Worm (Caenorhabditis elegans) whole organism, mixed stage, embryonic: Measurements from ENCODE around the gene panl-3.
A peak's percentile ranks its signal among the peaks of the same experiment; 100 is the strongest.

ENCODE experiments used
- M03D4.4 ChIP-seq: sonication (generic microtip); optimal IDR thresholded peaks from 2 replicates; lab custom pipeline; 2017; ENCODE audit warnings: mild to moderate bottlenecking, missing genetic modification characterization, missing compliant biosample characterization
- ceh-43 ChIP-seq: fragments of 200-800 bp; sonication (Bioruptor generic); optimal IDR thresholded peaks from 2 replicates; lab custom pipeline; 2018; ENCODE audit warnings: mild to moderate bottlenecking, missing genetic modification characterization, moderate library complexity, missing compliant biosample characterization
- ceh-83 ChIP-seq: fragments of 200-800 bp; sonication (Bioruptor generic); optimal IDR thresholded peaks from 2 replicates; lab custom pipeline; 2018; ENCODE audit warnings: mild to moderate bottlenecking, missing genetic modification characterization, missing compliant biosample characterization
- ces-1 ChIP-seq: fragments of 150-350 bp; optimal IDR thresholded peaks from 2 replicates; lab custom pipeline; 2014; ENCODE audit warnings: missing biosample characterization, missing genetic modification reagents, missing genetic modification characterization
- drap-1 ChIP-seq: fragments of 200-800 bp; sonication (Bioruptor generic); optimal IDR thresholded peaks from 3 replicates; lab custom pipeline; 2018; ENCODE audit warnings: mild to moderate bottlenecking, missing genetic modification characterization, missing compliant biosample characterization
- elt-1 ChIP-seq: sonication (generic microtip); optimal IDR thresholded peaks from 2 replicates; lab custom pipeline; 2017; ENCODE audit warnings: missing genetic modification characterization, mild to moderate bottlenecking, missing compliant biosample characterization, antibody characterized with exemption, moderate library complexity, borderline replicate concordance; ENCODE audit not compliant: insufficient read depth
- elt-3 ChIP-seq: fragments of 150-350 bp; optimal IDR thresholded peaks from 2 replicates; lab custom pipeline; 2014; ENCODE audit warnings: missing biosample characterization, missing genetic modification characterization
- lin-13 ChIP-seq: fragments of 150-350 bp; optimal IDR thresholded peaks from 2 replicates; lab custom pipeline; 2014; ENCODE audit warnings: missing biosample characterization, missing genetic modification characterization
- lin-32 ChIP-seq: fragments of 200-800 bp; sonication (Bioruptor generic); optimal IDR thresholded peaks from 2 replicates; lab custom pipeline; 2018; ENCODE audit warnings: mild to moderate bottlenecking, missing genetic modification characterization, missing compliant biosample characterization
- lsy-2 ChIP-seq: fragments of 150-350 bp; optimal IDR thresholded peaks from 2 replicates; lab custom pipeline; 2014; ENCODE audit warnings: missing biosample characterization, missing genetic modification characterization
- mab-5 ChIP-seq: fragments of 150-350 bp; optimal IDR thresholded peaks from 2 replicates; lab custom pipeline; 2014; ENCODE audit warnings: missing biosample characterization, missing genetic modification characterization
- mep-1 ChIP-seq: fragments of 150-350 bp; optimal IDR thresholded peaks from 2 replicates; lab custom pipeline; 2017; ENCODE audit warnings: missing biosample characterization, missing genetic modification reagents, missing genetic modification characterization, inconsistent platforms
- nhr-12 ChIP-seq: fragments of 150-350 bp; optimal IDR thresholded peaks from 2 replicates; lab custom pipeline; 2014; ENCODE audit warnings: missing biosample characterization, missing genetic modification characterization
- nhr-2 ChIP-seq: fragments of 150-350 bp; optimal IDR thresholded peaks from 2 replicates; lab custom pipeline; 2014; ENCODE audit warnings: missing biosample characterization, missing genetic modification characterization
- nhr-237 ChIP-seq: fragments of 150-350 bp; optimal IDR thresholded peaks from 2 replicates; lab custom pipeline; 2014; ENCODE audit warnings: missing biosample characterization, missing genetic modification characterization
- pha-4 ChIP-seq: fragments of 150-350 bp; optimal IDR thresholded peaks from 2 replicates; lab custom pipeline; 2018; ENCODE audit warnings: missing biosample characterization, missing genetic modification reagents, missing genetic modification characterization
- sem-2 ChIP-seq: fragments of 200-800 bp; sonication (Bioruptor generic); optimal IDR thresholded peaks from 2 replicates; lab custom pipeline; 2018; ENCODE audit warnings: mild to moderate bottlenecking, missing genetic modification characterization, missing compliant biosample characterization
- snpc-4 ChIP-seq: fragments of 150-350 bp; optimal IDR thresholded peaks from 2 replicates; lab custom pipeline; 2014; ENCODE audit warnings: missing biosample characterization, missing genetic modification characterization
- sptf-1 ChIP-seq: sonication (generic microtip); optimal IDR thresholded peaks from 2 replicates; lab custom pipeline; 2017; ENCODE audit warnings: mild to moderate bottlenecking, missing genetic modification characterization, moderate library complexity, missing compliant biosample characterization
- tbx-8 ChIP-seq: fragments of 200-800 bp; sonication (Bioruptor generic); optimal IDR thresholded peaks from 2 replicates; lab custom pipeline; 2018; ENCODE audit warnings: mild to moderate bottlenecking, missing genetic modification characterization, moderate library complexity, missing compliant biosample characterization
- unc-120 ChIP-seq: sonication (generic microtip); optimal IDR thresholded peaks from 2 replicates; lab custom pipeline; 2017; ENCODE audit warnings: missing genetic modification characterization, missing compliant biosample characterization; ENCODE audit not compliant: poor library complexity, severe bottlenecking
- unc-62 ChIP-seq: fragments of 150-350 bp; optimal IDR thresholded peaks from 2 replicates; lab custom pipeline; 2014; ENCODE audit warnings: missing biosample characterization, missing genetic modification reagents, missing genetic modification characterization
- zip-8 ChIP-seq: fragments of 150-350 bp; optimal IDR thresholded peaks from 2 replicates; lab custom pipeline; 2014; ENCODE audit warnings: missing biosample characterization, missing genetic modification characterization
- ztf-11 ChIP-seq: fragments of 150-350 bp; optimal IDR thresholded peaks from 2 replicates; lab custom pipeline; 2014; ENCODE audit warnings: missing biosample characterization, missing genetic modification characterization

panl-3 gene

ce11 chrIII:9862469-9862868 lies 43.6 kb downstream of the panl-3 start:
- TF ChIP-seq elt-1 (tag; lab: Kevin White, UChicago) (no peak), lsy-2 (peak; percentile 69), pha-4 (no peak), unc-62 (GFP tag; lab: Kevin White, UChicago) (no peak)
- TF ChIP-seq, all 35 proteins: peak for 1

- TF ChIP-seq ces-1 (peak; percentile 94), unc-62 (GFP tag; lab: Kevin White, UChicago) (no peak)
- TF ChIP-seq, all 35 proteins: peak for 1
These were observed 48.5 kb downstream of the panl-3 start for ce11 chrIII:9867352-9867751.

- TF ChIP-seq lsy-2 (peak; percentile 48), ceh-83 (GFP tag; lab: Kevin White, UChicago) (peak; percentile 9), mab-5 (tag; lab: Kevin White, UChicago) (peak; percentile 26), tbx-8 (GFP tag; lab: Kevin White, UChicago) (no peak), lin-13 (tag; lab: Kevin White, UChicago) (peak; percentile 6), elt-1 (tag; lab: Kevin White, UChicago) (no peak), lin-32 (GFP tag; lab: Kevin White, UChicago) (no peak), M03D4.4 (tag; lab: Kevin White, UChicago) (no peak), mep-1 (tag; lab: Kevin White, UChicago) (peak; percentile 52), sem-2 (no peak), ztf-11 (tag; lab: Kevin White, UChicago) (no peak), sptf-1 (peak; percentile 25), drap-1 (no peak)
These were observed 49.1 kb downstream of the panl-3 start, which contains the start of gene dhhc-4 for ce11 chrIII:9867780-9868503. TSS of gene dhhc-4 (minus strand) at chrIII:9867792.

ce11 chrIII:9871032-9871431 lies 52.2 kb downstream of the panl-3 start, which contains the start of gene ZK757.1:
TSS of gene ZK757.1 (minus strand) at chrIII:9871132.
- TF ChIP-seq elt-1 (tag; lab: Kevin White, UChicago) (no peak), M03D4.4 (tag; lab: Kevin White, UChicago) (no peak), sptf-1 (no peak), nhr-12 (tag; lab: Kevin White, UChicago) (no peak), ces-1 (no peak), pha-4 (no peak), lsy-2 (no peak), sem-2 (no peak), nhr-237 (tag; lab: Kevin White, UChicago) (no peak), snpc-4 (tag; lab: Kevin White, UChicago) (no peak), ztf-11 (tag; lab: Kevin White, UChicago) (no peak), unc-120 (tag; lab: Kevin White, UChicago) (no peak), lin-32 (GFP tag; lab: Kevin White, UChicago) (no peak), ceh-43 (GFP tag; lab: Kevin White, UChicago) (no peak), unc-62 (GFP tag; lab: Kevin White, UChicago) (no peak), elt-3 (no peak), nhr-2 (no peak), drap-1 (no peak), zip-8 (tag; lab: Kevin White, UChicago) (no peak)
